Worm (Caenorhabditis elegans) whole organism, L3 larva: ENCODE results near the gene Y75B12B.11.

ENCODE experiments used
- aly-2 ChIP-seq: fragments of 150-350 bp; optimal IDR thresholded peaks from 2 replicates; lab custom pipeline; 2014; ENCODE audit warnings: missing biosample characterization, missing genetic modification characterization
- ama-1 ChIP-seq: fragments of 150-350 bp; optimal IDR thresholded peaks from 2 replicates; lab custom pipeline; 2018
- lin-15B ChIP-seq: fragments of 150-350 bp; optimal IDR thresholded peaks from 2 replicates; lab custom pipeline; 2014; ENCODE audit warnings: missing biosample characterization, missing genetic modification characterization
- nhr-12 ChIP-seq: fragments of 150-350 bp; optimal IDR thresholded peaks from 2 replicates; lab custom pipeline; 2014; ENCODE audit warnings: missing biosample characterization, missing genetic modification characterization
- nhr-25 ChIP-seq: sonication (generic microtip); optimal IDR thresholded peaks from 2 replicates; lab custom pipeline; 2017; ENCODE audit warnings: missing biosample characterization, missing genetic modification characterization
- nhr-77 ChIP-seq: fragments of 150-350 bp; optimal IDR thresholded peaks from 2 replicates; lab custom pipeline; 2014; ENCODE audit warnings: missing biosample characterization, missing genetic modification characterization
- ztf-11 ChIP-seq: fragments of 150-350 bp; optimal IDR thresholded peaks from 2 replicates; lab custom pipeline; 2014; ENCODE audit warnings: missing biosample characterization, missing genetic modification characterization

ce11 chrV:15150176-15150575, 40.9 kb upstream of the Y75B12B.11 start:
- TF ChIP-seq ama-1 (lab: Kevin White, UChicago) (no peak), ztf-11 (tag; lab: Kevin White, UChicago) (no peak), nhr-12 (tag; lab: Kevin White, UChicago) (no peak), aly-2 (tag; lab: Kevin White, UChicago) (no peak), nhr-25 (tag; lab: Kevin White, UChicago) (no peak), lin-15B (tag; lab: Kevin White, UChicago) (no peak), nhr-77 (tag; lab: Kevin White, UChicago) (no peak)
